Worm (Caenorhabditis elegans): ENCODE results near the gene hen-1.

Gene hen-1

DNA sequence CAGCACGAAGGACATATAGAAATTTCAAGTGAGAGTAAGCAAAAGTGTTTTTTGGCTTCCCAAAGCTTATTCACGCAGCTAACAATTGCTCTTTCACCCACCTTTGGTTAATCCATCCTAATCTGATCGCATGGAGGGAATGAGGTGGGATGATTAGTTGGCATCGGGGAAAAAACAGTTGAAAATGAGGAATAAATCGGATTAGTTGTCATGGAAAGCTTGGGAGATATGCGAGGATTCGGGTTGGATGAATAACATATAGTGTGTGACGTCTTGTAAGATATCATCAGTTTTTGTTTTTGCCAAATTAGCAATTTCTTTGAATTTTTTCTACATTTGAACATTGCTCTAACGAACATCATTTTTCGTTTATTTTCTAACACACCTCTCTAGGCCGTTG lies 11.8 kb upstream of the hen-1 start:
- TF ChIP-seq nhr-90 (tag; optimal IDR thresholded peaks at IDR 0.05) (no peak), F52B5.7 (tag; optimal IDR thresholded peaks at IDR 0.05) (no peak), nhr-179 (tag; optimal IDR thresholded peaks at IDR 0.05) (no peak), bed-2 (GFP tag; IDR thresholded peaks at IDR 0.05) (no peak), lsl-1 (GFP tag; optimal IDR thresholded peaks at IDR 0.05) (no peak), mel-28 (tag; optimal IDR thresholded peaks at IDR 0.05; ENCODE audit: borderline replicate concordance) (no peak), ama-1 (optimal IDR thresholded peaks at IDR 0.05) (no peak), ama-1 (GFP tag; optimal IDR thresholded peaks at IDR 0.05) (no peak), zim-3 (tag; optimal IDR thresholded peaks at IDR 0.05) (no peak), ekl-4 (GFP tag; IDR thresholded peaks at IDR 0.05) (no peak), attf-5 (GFP tag; optimal IDR thresholded peaks at IDR 0.05) (no peak), unc-130 (GFP tag; optimal IDR thresholded peaks at IDR 0.05) (no peak), tbx-9 (tag; optimal IDR thresholded peaks at IDR 0.05; ENCODE audit: borderline replicate concordance) (no peak), K12H6.12 (tag; optimal IDR thresholded peaks at IDR 0.05) (no peak), madf-3 (GFP tag; IDR thresholded peaks at IDR 0.05) (no peak), ZK185.1 (tag; optimal IDR thresholded peaks at IDR 0.05; ENCODE audit: poor library complexity, severe bottlenecking) (no peak), athp-1 (tag; optimal IDR thresholded peaks at IDR 0.05) (no peak), pbrm-1 (GFP tag; IDR thresholded peaks at IDR 0.05) (no peak), nfya-2 (GFP tag; IDR thresholded peaks at IDR 0.05) (no peak), mxl-1 (tag; optimal IDR thresholded peaks at IDR 0.05) (no peak), snpc-1.3 (tag; optimal IDR thresholded peaks at IDR 0.05; ENCODE audit: insufficient read depth) (no peak)

DNA sequence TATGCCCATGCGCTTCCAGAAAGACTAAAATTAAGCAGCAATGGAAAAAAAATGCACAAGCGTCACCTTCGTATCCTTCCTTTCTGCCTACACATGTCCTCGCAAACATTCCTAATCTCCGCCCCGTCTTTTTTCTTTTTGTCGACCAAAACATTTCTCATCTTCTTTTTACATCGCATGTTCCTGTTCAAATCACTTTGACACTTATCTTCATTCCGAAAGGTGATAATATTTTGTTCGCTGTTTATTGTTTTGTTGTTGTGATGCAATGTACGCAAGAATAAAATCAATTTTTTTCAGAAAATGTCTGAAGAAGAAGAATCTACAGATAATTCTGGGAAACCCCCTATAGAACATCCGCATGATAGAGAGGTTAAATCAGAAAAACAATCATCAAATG lies 9.6 kb upstream of the hen-1 start, which contains the start of gene ist-1:
ist-1 (plus strand) TSS at position 301 of the 400 bp plus-strand sequence.
- TF ChIP-seq attf-3 (GFP tag; conservative IDR thresholded peaks at IDR 0.05) (no peak), F57A8.1 (GFP tag; optimal IDR thresholded peaks at IDR 0.05) (no peak), rpc-1 (optimal IDR thresholded peaks at IDR 0.05) (no peak), rpc-1 (tag; optimal IDR thresholded peaks at IDR 0.05) (no peak), lag-1 (GFP tag; IDR thresholded peaks at IDR 0.05) (no peak), hlh-26 (GFP tag; conservative IDR thresholded peaks at IDR 0.05) (no peak), hrde-1 (tag; optimal IDR thresholded peaks at IDR 0.05; ENCODE audit: borderline replicate concordance) (no peak), F23B12.7 (tag; optimal IDR thresholded peaks at IDR 0.05; ENCODE audit: insufficient read depth) (no peak), somi-1 (GFP tag; optimal IDR thresholded peaks at IDR 0.05) (no peak)

DNA sequence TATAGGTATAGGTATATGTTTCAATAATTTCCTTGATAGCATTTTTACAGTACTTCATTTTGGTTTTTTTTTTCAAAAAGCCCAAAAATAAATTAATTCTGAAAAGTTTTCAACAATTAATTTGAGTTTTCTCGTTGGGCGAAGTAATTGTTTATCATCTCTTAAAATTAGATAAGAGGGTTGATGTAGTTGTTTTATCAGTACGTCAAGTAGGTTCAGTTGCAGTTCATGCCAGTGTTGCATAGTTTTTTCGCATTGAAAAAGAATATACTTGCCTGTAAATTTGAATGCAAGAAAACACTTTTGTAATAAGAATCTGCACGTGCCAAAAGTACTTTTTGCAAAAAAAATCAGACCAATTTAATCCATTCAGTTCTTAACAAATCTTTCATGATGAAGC lies 8.4 kb upstream of the hen-1 start:
- TF ChIP-seq nhr-80 (tag; optimal IDR thresholded peaks at IDR 0.05) (peak; percentile 12), dpl-1 (GFP tag; optimal IDR thresholded peaks at IDR 0.05) (no peak)

DNA sequence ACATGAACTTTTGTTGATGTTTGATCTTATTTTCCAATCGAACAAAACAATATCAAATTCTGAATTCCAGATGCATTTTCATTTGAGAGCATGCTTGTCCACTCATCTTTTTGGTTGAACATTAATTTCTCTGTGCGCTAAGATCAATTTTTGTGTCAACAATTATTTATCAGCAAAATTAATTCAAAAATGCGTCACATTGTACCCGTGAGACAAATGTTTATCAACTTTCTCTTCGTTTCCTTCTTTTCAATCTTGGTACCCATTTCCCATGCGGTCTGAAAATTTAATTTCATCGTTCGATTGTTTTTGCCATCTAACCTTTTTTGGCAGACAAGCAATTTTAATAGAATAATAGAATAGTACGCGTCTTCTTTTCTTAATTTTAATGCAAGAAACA lies 7.2 kb upstream of the hen-1 start:
- TF ChIP-seq attf-6 (GFP tag; IDR thresholded peaks at IDR 0.05) (no peak), nhr-27 (tag; optimal IDR thresholded peaks at IDR 0.05) (no peak), nhr-80 (tag; optimal IDR thresholded peaks at IDR 0.05) (peak; percentile 5), F10E7.11 (tag; optimal IDR thresholded peaks at IDR 0.05) (no peak)

DNA sequence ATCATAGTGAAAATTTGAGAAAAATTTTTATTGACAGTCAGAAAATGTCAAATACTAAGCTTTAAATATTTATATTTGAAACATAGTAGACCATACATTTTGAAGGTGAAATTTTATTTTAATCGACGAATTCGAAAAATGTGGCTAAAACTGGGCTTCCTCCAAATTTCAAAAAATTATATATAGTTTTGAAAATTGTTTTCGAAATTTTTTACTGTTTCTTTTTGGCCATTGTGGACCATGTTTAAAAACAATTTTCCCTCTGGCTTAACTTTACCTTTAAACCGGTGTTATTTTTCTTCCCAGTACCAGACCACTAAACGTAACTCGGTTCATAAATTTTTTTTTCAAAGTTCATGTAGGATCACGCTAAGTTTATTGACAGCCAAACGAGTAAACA lies 5.9 kb upstream of the hen-1 start:
- no peak for TF ChIP-seq F23B12.7 (tag; optimal IDR thresholded peaks at IDR 0.05; ENCODE audit: insufficient read depth)
- no peak for TF ChIP-seq unc-130 (GFP tag; optimal IDR thresholded peaks at IDR 0.05)
- TF ChIP-seq gei-17 (GFP tag; optimal IDR thresholded peaks at IDR 0.05) = no peak
- TF ChIP-seq let-607 (tag; optimal IDR thresholded peaks at IDR 0.05) = no peak
- TF ChIP-seq dpl-1 (GFP tag; optimal IDR thresholded peaks at IDR 0.05) = no peak
- no peak for TF ChIP-seq snpc-1.3 (tag; optimal IDR thresholded peaks at IDR 0.05; ENCODE audit: insufficient read depth)
- TF ChIP-seq F33H1.4 (GFP tag; IDR thresholded peaks at IDR 0.05) = no peak
- TF ChIP-seq C17E4.6 (GFP tag; IDR thresholded peaks at IDR 0.05) = no peak
- no peak for TF ChIP-seq T26A5.8 (tag; optimal IDR thresholded peaks at IDR 0.05)
- TF ChIP-seq atf-7 (tag; optimal IDR thresholded peaks at IDR 0.05) = no peak
- TF ChIP-seq aptf-2 (GFP tag; conservative IDR thresholded peaks at IDR 0.05) = no peak
- no peak for TF ChIP-seq akir-1 (GFP tag; optimal IDR thresholded peaks at IDR 0.05)
- TF ChIP-seq Y79H2A.3 (GFP tag; conservative IDR thresholded peaks at IDR 0.05) = no peak
- no peak for TF ChIP-seq Y53F4B.3 (GFP tag; IDR thresholded peaks at IDR 0.05)

All from whole organism, young adult.